Fruit fly (Drosophila melanogaster) whole organism, embryonic: ENCODE data around the gene CG43245.

Experiments used
- CG10565 ChIP-seq: fragments of 200-800 bp; sonication (Bioruptor generic); optimal IDR thresholded peaks from 3 replicates; lab custom pipeline; 2016; ENCODE audit warnings: missing biosample characterization, mild to moderate bottlenecking, missing genetic modification characterization
- CG10654 ChIP-seq: fragments of 200-800 bp; sonication (Bioruptor generic); optimal IDR thresholded peaks from 2 replicates; lab custom pipeline; 2016; ENCODE audit warnings: missing biosample characterization, missing genetic modification characterization
- CG11723 ChIP-seq: fragments of 200-800 bp; sonication (Bioruptor generic); optimal IDR thresholded peaks from 2 replicates; lab custom pipeline; 2017; ENCODE audit warnings: missing biosample characterization, mild to moderate bottlenecking, missing genetic modification characterization
- CG12155 ChIP-seq: fragments of 200-800 bp; sonication (Bioruptor generic); optimal IDR thresholded peaks from 3 replicates; lab custom pipeline; 2016; ENCODE audit warnings: missing biosample characterization, missing genetic modification characterization
- CG12769 ChIP-seq: fragments of 200-800 bp; sonication (Bioruptor generic); optimal IDR thresholded peaks from 2 replicates; lab custom pipeline; 2019; ENCODE audit warnings: missing biosample characterization, mild to moderate bottlenecking, missing genetic modification characterization, moderate library complexity
- CG13775 ChIP-seq: fragments of 200-800 bp; sonication (Bioruptor generic); optimal IDR thresholded peaks from 3 replicates; lab custom pipeline; 2017; ENCODE audit warnings: missing biosample characterization, mild to moderate bottlenecking, missing genetic modification characterization
- CG16863 ChIP-seq: fragments of 200-800 bp; sonication (Bioruptor generic); optimal IDR thresholded peaks from 3 replicates; lab custom pipeline; 2016; ENCODE audit warnings: missing biosample characterization, missing genetic modification characterization
- CG17385 ChIP-seq: fragments of 200-800 bp; sonication (Bioruptor generic); optimal IDR thresholded peaks from 3 replicates; lab custom pipeline; 2018; ENCODE audit warnings: missing biosample characterization, mild to moderate bottlenecking, missing genetic modification characterization
- CG1792 ChIP-seq: fragments of 200-800 bp; sonication (Bioruptor generic); optimal IDR thresholded peaks from 2 replicates; lab custom pipeline; 2016; ENCODE audit warnings: missing biosample characterization, missing genetic modification characterization
- CG18599 ChIP-seq: fragments of 200-800 bp; sonication (Bioruptor generic); optimal IDR thresholded peaks from 3 replicates; lab custom pipeline; 2017; ENCODE audit warnings: missing biosample characterization, missing genetic modification characterization, mild to moderate bottlenecking, moderate library complexity, missing genetic modification reagents
- CG31365 ChIP-seq: fragments of 200-800 bp; sonication (Bioruptor generic); optimal IDR thresholded peaks from 2 replicates; lab custom pipeline; 2018; ENCODE audit warnings: missing biosample characterization, mild to moderate bottlenecking, missing genetic modification characterization
- CG3281 ChIP-seq: fragments of 200-800 bp; sonication (Bioruptor generic); optimal IDR thresholded peaks from 3 replicates; lab custom pipeline; 2017; ENCODE audit warnings: missing biosample characterization, mild to moderate bottlenecking, missing genetic modification characterization
- CG34224 ChIP-seq: fragments of 200-800 bp; sonication (Bioruptor generic); IDR thresholded peaks from 3 replicates; pipeline ENCODE4 v1.3.6; 2022; ENCODE audit warnings: missing biosample characterization, missing genetic modification characterization; ENCODE audit not compliant: partially characterized antibody
- CG3838 ChIP-seq: fragments of 200-800 bp; sonication (Bioruptor generic); optimal IDR thresholded peaks from 3 replicates; lab custom pipeline; 2016; ENCODE audit warnings: missing biosample characterization, missing genetic modification characterization
- CG6654 ChIP-seq: fragments of 200-800 bp; sonication (Bioruptor generic); optimal IDR thresholded peaks from 2 replicates; lab custom pipeline; 2017; ENCODE audit warnings: missing biosample characterization, mild to moderate bottlenecking, missing genetic modification characterization
- CG6683 ChIP-seq: fragments of 200-800 bp; sonication (Bioruptor generic); optimal IDR thresholded peaks from 2 replicates; lab custom pipeline; 2017; ENCODE audit warnings: missing biosample characterization, mild to moderate bottlenecking, missing genetic modification characterization, missing genetic modification reagents
- CG6854 ChIP-seq: fragments of 200-800 bp; sonication (Bioruptor generic); optimal IDR thresholded peaks from 3 replicates; lab custom pipeline; 2017; ENCODE audit warnings: missing biosample characterization, mild to moderate bottlenecking, missing genetic modification characterization
- CG8944 ChIP-seq: fragments of 200-800 bp; sonication (Bioruptor generic); optimal IDR thresholded peaks from 3 replicates; lab custom pipeline; 2016; ENCODE audit warnings: missing biosample characterization, missing genetic modification characterization
- CG9876 ChIP-seq: fragments of 200-800 bp; sonication (Bioruptor generic); optimal IDR thresholded peaks from 2 replicates; lab custom pipeline; 2016; ENCODE audit warnings: missing biosample characterization, missing genetic modification characterization
- CkIIα-i1 ChIP-seq: fragments of 200-800 bp; sonication (Bioruptor generic); IDR thresholded peaks from 2 replicates; pipeline ENCODE4 v1.3.6; 2022; ENCODE audit warnings: missing biosample characterization, missing genetic modification characterization
- Dref ChIP-seq: fragments of 200-800 bp; sonication (Bioruptor generic); IDR thresholded peaks from 2 replicates; pipeline ENCODE4 v1.3.6; 2022; ENCODE audit warnings: missing biosample characterization, missing genetic modification characterization
- ERR ChIP-seq: fragments of 200-800 bp; sonication (Bioruptor generic); optimal IDR thresholded peaks from 2 replicates; lab custom pipeline; 2016; ENCODE audit warnings: missing biosample characterization, missing genetic modification characterization
- Fer3 ChIP-seq: fragments of 200-800 bp; sonication (Bioruptor generic); optimal IDR thresholded peaks from 2 replicates; lab custom pipeline; 2018; ENCODE audit warnings: missing biosample characterization, mild to moderate bottlenecking, missing genetic modification characterization, moderate library complexity
- Kr ChIP-seq: fragments of 200-800 bp; sonication (Bioruptor generic); optimal IDR thresholded peaks from 2 replicates; lab custom pipeline; 2017; ENCODE audit warnings: missing biosample characterization, mild to moderate bottlenecking, missing genetic modification characterization
- Lhr ChIP-seq: fragments of 200-800 bp; sonication (Bioruptor generic); optimal IDR thresholded peaks from 3 replicates; lab custom pipeline; 2017; ENCODE audit warnings: mild to moderate bottlenecking, missing biosample characterization, missing genetic modification reagents, missing genetic modification characterization
- Lim3 ChIP-seq: fragments of 200-800 bp; sonication (Bioruptor generic); IDR thresholded peaks from 2 replicates; pipeline ENCODE4 v1.3.6; 2022; ENCODE audit warnings: missing biosample characterization, missing genetic modification characterization
- MBD-R2 ChIP-seq: fragments of 200-800 bp; sonication (Bioruptor generic); IDR thresholded peaks from 2 replicates; pipeline ENCODE4 v1.3.6; 2022; ENCODE audit warnings: missing biosample characterization, missing genetic modification characterization
- Med ChIP-seq: fragments of 200-800 bp; sonication (Bioruptor generic); peaks from one replicate; lab custom pipeline; 2016; ENCODE audit warnings: missing biosample characterization, missing genetic modification characterization, mild to moderate bottlenecking, inconsistent platforms, moderate library complexity
- Nf-YB ChIP-seq: fragments of 200-800 bp; sonication (Bioruptor generic); optimal IDR thresholded peaks from 3 replicates; lab custom pipeline; 2019; ENCODE audit warnings: missing biosample characterization, mild to moderate bottlenecking, missing genetic modification characterization, moderate library complexity
- Rfx ChIP-seq: fragments of 200-800 bp; sonication (Bioruptor generic); IDR thresholded peaks from 2 replicates; pipeline ENCODE4 v1.3.6; 2022; ENCODE audit warnings: missing biosample characterization, missing genetic modification characterization
- bigmax ChIP-seq: fragments of 200-800 bp; sonication (Bioruptor generic); optimal IDR thresholded peaks from 2 replicates; lab custom pipeline; 2018; ENCODE audit warnings: missing biosample characterization, mild to moderate bottlenecking, missing genetic modification characterization
- dmrt11E ChIP-seq: fragments of 200-800 bp; sonication (Bioruptor generic); optimal IDR thresholded peaks from 3 replicates; lab custom pipeline; 2018; ENCODE audit warnings: missing biosample characterization, mild to moderate bottlenecking, missing genetic modification characterization, moderate library complexity
- gem ChIP-seq: fragments of 200-800 bp; sonication (Bioruptor generic); optimal IDR thresholded peaks from 2 replicates; lab custom pipeline; 2019; ENCODE audit warnings: missing biosample characterization, mild to moderate bottlenecking, missing genetic modification characterization, moderate library complexity
- gsb ChIP-seq: fragments of 200-800 bp; sonication (Bioruptor generic); IDR thresholded peaks from 2 replicates; pipeline ENCODE4 v1.3.6; 2022; ENCODE audit warnings: missing biosample characterization, missing genetic modification characterization
- ham ChIP-seq: fragments of 200-800 bp; sonication (Bioruptor generic); IDR thresholded peaks from 2 replicates; pipeline ENCODE4 v1.3.6; 2022; ENCODE audit warnings: missing biosample characterization, missing genetic modification characterization
- hbn ChIP-seq: fragments of 200-800 bp; sonication (Bioruptor generic); IDR thresholded peaks from 2 replicates; pipeline ENCODE4 v1.3.6; 2022; ENCODE audit warnings: missing biosample characterization, missing genetic modification characterization; ENCODE audit not compliant: partially characterized antibody
- hkb ChIP-seq, 2 experiments: fragments of 200-800 bp in 1 of 2; fragments of >200 bp in 1 of 2; sonication (Bioruptor generic) in 1 of 2; IDR thresholded peaks in 1 of 2; optimal IDR thresholded peaks in 1 of 2; 2 replicates each; pipeline versions ENCODE4 v1.3.6 to Lab custom; 2017 to 2022; ENCODE audit warnings: missing biosample characterization in 1 of 2, missing genetic modification characterization in 1 of 2
- jigr1 ChIP-seq: fragments of 200-800 bp; sonication (Bioruptor generic); IDR thresholded peaks from 3 replicates; pipeline ENCODE4 v1.3.6; 2022; ENCODE audit warnings: missing biosample characterization, missing genetic modification characterization
- klu ChIP-seq: fragments of 200-800 bp; sonication (Bioruptor generic); IDR thresholded peaks from 2 replicates; pipeline ENCODE4 v1.3.6; 2022; ENCODE audit warnings: missing biosample characterization, missing genetic modification characterization
- oc ChIP-seq: fragments of 200-800 bp; sonication (Bioruptor generic); optimal IDR thresholded peaks from 2 replicates; lab custom pipeline; 2018; ENCODE audit warnings: missing biosample characterization, mild to moderate bottlenecking, missing genetic modification characterization, moderate library complexity
- p53 ChIP-seq: fragments of 200-800 bp; sonication (Bioruptor generic); optimal IDR thresholded peaks from 2 replicates; lab custom pipeline; 2016; ENCODE audit warnings: missing biosample characterization, missing genetic modification characterization
- pros ChIP-seq: fragments of 200-800 bp; sonication (Bioruptor generic); optimal IDR thresholded peaks from 3 replicates; lab custom pipeline; 2019; ENCODE audit warnings: missing biosample characterization, mild to moderate bottlenecking, missing genetic modification characterization, moderate library complexity
- seq ChIP-seq: fragments of 200-800 bp; sonication (Bioruptor generic); IDR thresholded peaks from 2 replicates; pipeline ENCODE4 v1.3.6; 2022; ENCODE audit warnings: missing biosample characterization, missing genetic modification characterization
- slp2 ChIP-seq: fragments of 200-800 bp; sonication (Bioruptor generic); optimal IDR thresholded peaks from 2 replicates; lab custom pipeline; 2016; ENCODE audit warnings: missing biosample characterization, missing genetic modification characterization
- sr ChIP-seq: fragments of 200-800 bp; sonication (Bioruptor generic); IDR thresholded peaks from 3 replicates; pipeline ENCODE4 v1.3.6; 2022; ENCODE audit warnings: missing biosample characterization, missing genetic modification characterization
- stc ChIP-seq: fragments of 200-800 bp; sonication (Bioruptor generic); IDR thresholded peaks from 2 replicates; pipeline ENCODE4 v1.3.6; 2022; ENCODE audit warnings: missing biosample characterization, missing genetic modification characterization
- trh ChIP-seq: fragments of 200-800 bp; sonication (Bioruptor generic); optimal IDR thresholded peaks from 2 replicates; lab custom pipeline; 2016; ENCODE audit warnings: missing biosample characterization, missing genetic modification characterization
- vfl ChIP-seq: fragments of 200-800 bp; sonication (Bioruptor generic); optimal IDR thresholded peaks from 2 replicates; lab custom pipeline; 2016; ENCODE audit warnings: missing biosample characterization, missing genetic modification characterization
- zfh1 ChIP-seq: fragments of 200-800 bp; sonication (Bioruptor generic); IDR thresholded peaks from 3 replicates; pipeline ENCODE4 v1.3.6; 2022; ENCODE audit warnings: missing biosample characterization, missing genetic modification characterization

CG43245 gene

DNA sequence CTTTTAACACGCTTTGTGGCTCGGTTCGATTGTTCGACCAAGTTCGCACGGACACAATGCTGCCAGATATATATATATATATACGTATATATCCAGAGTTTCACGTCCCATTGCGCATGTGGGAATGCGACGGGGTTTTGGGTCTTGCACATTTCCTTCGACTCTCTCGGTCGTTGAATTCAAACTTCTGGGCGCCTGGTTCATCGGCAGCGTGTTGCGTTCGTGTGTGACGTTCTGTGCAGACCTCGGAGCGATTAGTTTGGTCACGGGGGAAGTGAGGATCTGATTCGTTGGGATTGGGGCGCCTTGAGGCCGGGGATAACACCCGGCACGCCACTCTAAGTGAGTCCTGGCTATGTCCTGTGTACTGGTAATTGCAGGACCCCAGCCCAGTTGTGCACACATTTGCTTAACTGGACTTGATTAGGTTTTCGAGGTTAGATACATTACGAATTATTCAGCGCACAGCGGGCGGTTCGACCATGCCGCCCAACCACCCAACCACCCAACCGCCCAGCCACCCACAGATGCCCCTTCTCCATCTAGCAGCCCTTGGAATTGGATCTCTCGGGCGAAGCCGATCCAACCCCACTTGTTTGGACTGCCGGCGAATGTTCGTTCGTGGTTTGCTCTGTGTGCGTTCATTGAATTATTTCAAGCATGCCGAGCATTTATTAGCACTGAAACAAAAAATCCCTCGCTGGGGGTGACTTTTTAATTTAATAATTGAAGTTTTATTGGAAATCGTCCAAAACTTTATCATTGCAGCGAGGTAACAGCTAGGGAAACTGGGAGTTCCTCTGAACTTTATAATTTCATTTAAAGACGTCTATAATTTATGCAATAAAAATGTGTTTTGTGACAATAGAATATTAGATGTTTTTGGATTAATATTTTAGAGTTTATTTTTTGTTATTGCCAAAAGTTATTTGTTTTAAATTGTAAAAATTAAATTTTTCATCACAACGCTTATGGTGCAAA lies 46.2 kb downstream of the CG43245 start (continued):
- TF ChIP-seq Fer3 (tag; lab: Kevin White, UChicago) = no peak
- no peak for TF ChIP-seq CG31365
- TF ChIP-seq CG1792 (GFP tag; lab: Kevin White, UChicago) = no peak
- no peak for TF ChIP-seq klu (GFP tag; lab: Robert Waterston, UW)
- no peak for TF ChIP-seq CkIIα-i1 (GFP tag; lab: Robert Waterston, UW)
- no peak for TF ChIP-seq sr (GFP tag; lab: Robert Waterston, UW)
- no peak for TF ChIP-seq CG10565 (GFP tag; lab: Kevin White, UChicago)
- no peak for TF ChIP-seq zfh1 (GFP tag; lab: Robert Waterston, UW)
- no peak for TF ChIP-seq CG34224 (GFP tag; lab: Robert Waterston, UW)
- TF ChIP-seq seq (GFP tag; lab: Robert Waterston, UW) = no peak
- TF ChIP-seq jigr1 (GFP tag; lab: Robert Waterston, UW) = no peak
- no peak for TF ChIP-seq gsb (GFP tag; lab: Robert Waterston, UW)
- no peak for TF ChIP-seq CG3838 (GFP tag; lab: Kevin White, UChicago)
- no peak for TF ChIP-seq hbn (GFP tag; lab: Robert Waterston, UW)
- TF ChIP-seq CG8944 = no peak
- TF ChIP-seq CG9876 (GFP tag; lab: Kevin White, UChicago) = no peak
- no peak for TF ChIP-seq CG6683 (GFP tag; lab: Kevin White, UChicago)
- TF ChIP-seq Med = peak; percentile 63
- TF ChIP-seq Dref (GFP tag; lab: Robert Waterston, UW) = no peak
- TF ChIP-seq dmrt11E = no peak
- TF ChIP-seq ERR (GFP tag; lab: Kevin White, UChicago) = no peak
- TF ChIP-seq Kr (GFP tag; lab: Kevin White, UChicago) = no peak
- peak; percentile 43 for TF ChIP-seq pros
- peak; percentile 41 for TF ChIP-seq CG3281 (GFP tag; lab: Kevin White, UChicago)
- no peak for TF ChIP-seq slp2 (GFP tag; lab: Kevin White, UChicago)
- no peak for TF ChIP-seq MBD-R2
- no peak for TF ChIP-seq hkb (optimal IDR thresholded peaks at IDR 0.05; lab: Kevin White, UChicago)
- no peak for TF ChIP-seq hkb (GFP tag; IDR thresholded peaks at IDR 0.05; lab: Robert Waterston, UW)
- TF ChIP-seq gem (tag; lab: Kevin White, UChicago) = peak; percentile 66
- no peak for TF ChIP-seq Rfx (GFP tag; lab: Robert Waterston, UW)
- no peak for TF ChIP-seq oc (tag; lab: Kevin White, UChicago)
- no peak for TF ChIP-seq CG6854 (GFP tag; lab: Kevin White, UChicago)
- TF ChIP-seq vfl (GFP tag; lab: Kevin White, UChicago) = no peak
- TF ChIP-seq Nf-YB (GFP tag; lab: Kevin White, UChicago) = no peak
- TF ChIP-seq CG12769 (tag; lab: Kevin White, UChicago) = no peak
- TF ChIP-seq trh = no peak
- TF ChIP-seq stc = no peak
- peak; percentile 13 for TF ChIP-seq CG13775
- no peak for TF ChIP-seq CG10654
- TF ChIP-seq Lhr (GFP tag; lab: Kevin White, UChicago) = no peak
- TF ChIP-seq CG17385 (GFP tag; lab: Kevin White, UChicago) = peak; percentile 3
- no peak for TF ChIP-seq CG16863 (GFP tag; lab: Kevin White, UChicago)
- TF ChIP-seq p53 (GFP tag; lab: Kevin White, UChicago) = no peak
- no peak for TF ChIP-seq Lim3 (GFP tag; lab: Robert Waterston, UW)
- TF ChIP-seq ham (GFP tag; lab: Robert Waterston, UW) = no peak
- no peak for TF ChIP-seq bigmax (GFP tag; lab: Kevin White, UChicago)
- peak; percentile 39 for TF ChIP-seq CG18599
- TF ChIP-seq CG11723 (GFP tag; lab: Kevin White, UChicago) = no peak
- no peak for TF ChIP-seq CG6654 (GFP tag; lab: Kevin White, UChicago)
- TF ChIP-seq CG12155 (GFP tag; lab: Kevin White, UChicago) = no peak
